Fruit fly (Drosophila melanogaster): ENCODE results near the gene Stam.

DNA sequence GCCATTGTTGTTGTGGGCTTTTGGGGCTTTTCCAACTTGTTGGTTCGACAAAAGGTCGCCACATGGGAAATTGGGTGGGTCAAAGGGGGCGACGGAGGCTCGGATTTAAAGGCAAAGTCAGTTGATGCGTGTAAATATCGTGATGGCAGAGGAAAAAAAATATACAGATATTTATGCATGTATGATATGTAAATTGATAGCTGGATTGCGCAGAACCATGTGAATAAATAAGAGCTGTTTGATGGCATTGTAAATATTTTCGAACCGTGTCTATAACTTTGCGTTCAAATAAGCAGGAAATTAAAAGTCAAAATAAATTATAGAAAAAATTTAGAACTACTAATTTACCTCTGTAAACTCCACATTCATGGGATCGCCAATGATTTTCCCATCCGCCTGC lies 35.7 kb upstream of the Stam start:
- TF ChIP-seq psq (optimal IDR thresholded peaks at IDR 0.05) = no peak
- no peak for TF ChIP-seq usp (GFP tag; optimal IDR thresholded peaks at IDR 0.05)

Data from whole organism.